Worm (Caenorhabditis elegans): ENCODE data around the gene T10B5.4.

Gene T10B5.4

ce11 chrV:1889996-1890395 lies 18.4 kb upstream of the T10B5.4 start:
- TF ChIP-seq klf-2 (GFP tag; conservative IDR thresholded peaks at IDR 0.05), result no peak
- TF ChIP-seq flt-1 (GFP tag; IDR thresholded peaks at IDR 0.05), result no peak
- no peak for TF ChIP-seq ref-1 (GFP tag; conservative IDR thresholded peaks at IDR 0.05)
- no peak for TF ChIP-seq tab-1 (GFP tag; IDR thresholded peaks at IDR 0.05)
- no peak for TF ChIP-seq T22C8.4 (GFP tag; IDR thresholded peaks at IDR 0.05)
- no peak for TF ChIP-seq ztf-29 (GFP tag; IDR thresholded peaks at IDR 0.05)
- TF ChIP-seq ztf-23 (GFP tag; IDR thresholded peaks at IDR 0.05), result no peak
- TF ChIP-seq med-1 (GFP tag; optimal IDR thresholded peaks at IDR 0.05; ENCODE audit: insufficient read depth), result no peak
- no peak for TF ChIP-seq cog-1 (tag; optimal IDR thresholded peaks at IDR 0.05)

- TF ChIP-seq klf-2 (GFP tag; conservative IDR thresholded peaks at IDR 0.05) (no peak), T22C8.4 (GFP tag; IDR thresholded peaks at IDR 0.05) (no peak), ref-1 (GFP tag; conservative IDR thresholded peaks at IDR 0.05) (no peak), cog-1 (tag; optimal IDR thresholded peaks at IDR 0.05) (no peak), ztf-29 (GFP tag; IDR thresholded peaks at IDR 0.05) (no peak), tab-1 (GFP tag; IDR thresholded peaks at IDR 0.05) (no peak), med-1 (GFP tag; optimal IDR thresholded peaks at IDR 0.05; ENCODE audit: insufficient read depth) (no peak), flt-1 (GFP tag; IDR thresholded peaks at IDR 0.05) (no peak), ztf-23 (GFP tag; IDR thresholded peaks at IDR 0.05) (no peak)
Observed at ce11 chrV:1888299-1888698, 16.7 kb upstream of the T10B5.4 start.

ce11 chrV:1886997-1887396 lies 15.4 kb upstream of the T10B5.4 start:
- TF ChIP-seq cog-1 (tag; optimal IDR thresholded peaks at IDR 0.05), result no peak
- TF ChIP-seq med-1 (GFP tag; optimal IDR thresholded peaks at IDR 0.05; ENCODE audit: insufficient read depth), result no peak
- no peak for TF ChIP-seq flt-1 (GFP tag; IDR thresholded peaks at IDR 0.05)
- no peak for TF ChIP-seq klf-2 (GFP tag; conservative IDR thresholded peaks at IDR 0.05)
- TF ChIP-seq tab-1 (GFP tag; IDR thresholded peaks at IDR 0.05), result no peak
- TF ChIP-seq ztf-29 (GFP tag; IDR thresholded peaks at IDR 0.05), result no peak
- TF ChIP-seq ztf-23 (GFP tag; IDR thresholded peaks at IDR 0.05), result no peak

ce11 chrV:1883131-1883530 lies 11.5 kb upstream of the T10B5.4 start:
- TF ChIP-seq cog-1 (tag; optimal IDR thresholded peaks at IDR 0.05), result no peak
- no peak for TF ChIP-seq T22C8.4 (GFP tag; IDR thresholded peaks at IDR 0.05)
- no peak for TF ChIP-seq flt-1 (GFP tag; IDR thresholded peaks at IDR 0.05)
- no peak for TF ChIP-seq ref-1 (GFP tag; conservative IDR thresholded peaks at IDR 0.05)
- TF ChIP-seq klf-2 (GFP tag; conservative IDR thresholded peaks at IDR 0.05), result no peak
- no peak for TF ChIP-seq ztf-23 (GFP tag; IDR thresholded peaks at IDR 0.05)
- no peak for TF ChIP-seq ztf-29 (GFP tag; IDR thresholded peaks at IDR 0.05)
- no peak for TF ChIP-seq med-1 (GFP tag; optimal IDR thresholded peaks at IDR 0.05; ENCODE audit: insufficient read depth)
- no peak for TF ChIP-seq tab-1 (GFP tag; IDR thresholded peaks at IDR 0.05)

- TF ChIP-seq T22C8.4 (GFP tag; IDR thresholded peaks at IDR 0.05), result no peak
- TF ChIP-seq med-1 (GFP tag; optimal IDR thresholded peaks at IDR 0.05; ENCODE audit: insufficient read depth), result no peak
- no peak for TF ChIP-seq ref-1 (GFP tag; conservative IDR thresholded peaks at IDR 0.05)
- no peak for TF ChIP-seq flt-1 (GFP tag; IDR thresholded peaks at IDR 0.05)
- TF ChIP-seq ztf-29 (GFP tag; IDR thresholded peaks at IDR 0.05), result no peak
- TF ChIP-seq cog-1 (tag; optimal IDR thresholded peaks at IDR 0.05), result no peak
- no peak for TF ChIP-seq tab-1 (GFP tag; IDR thresholded peaks at IDR 0.05)
- TF ChIP-seq klf-2 (GFP tag; conservative IDR thresholded peaks at IDR 0.05), result no peak
- TF ChIP-seq ztf-23 (GFP tag; IDR thresholded peaks at IDR 0.05), result no peak
Observed at ce11 chrV:1878030-1878429, 6.4 kb upstream of the T10B5.4 start.

ce11 chrV:1875497-1875988 lies 3.9 kb upstream of the T10B5.4 start:
- TF ChIP-seq klf-2 (GFP tag; conservative IDR thresholded peaks at IDR 0.05) (0 out of 2 replicates have a peak, but pooled peaks have one; percentile 49), ztf-29 (GFP tag; IDR thresholded peaks at IDR 0.05) (no peak)

- TF ChIP-seq T22C8.4 (GFP tag; IDR thresholded peaks at IDR 0.05) (no peak), flt-1 (GFP tag; IDR thresholded peaks at IDR 0.05) (no peak), klf-2 (GFP tag; conservative IDR thresholded peaks at IDR 0.05) (no peak), med-1 (GFP tag; optimal IDR thresholded peaks at IDR 0.05; ENCODE audit: insufficient read depth) (no peak), ref-1 (GFP tag; conservative IDR thresholded peaks at IDR 0.05) (no peak), ztf-29 (GFP tag; IDR thresholded peaks at IDR 0.05) (no peak), cog-1 (tag; optimal IDR thresholded peaks at IDR 0.05) (no peak)
Observed at ce11 chrV:1874827-1875226, 3.2 kb upstream of the T10B5.4 start.

ce11 chrV:1870515-1870940 lies 1.1 kb downstream of the T10B5.4 start:
- TF ChIP-seq T22C8.4 (GFP tag; IDR thresholded peaks at IDR 0.05), result no peak
- no peak for TF ChIP-seq klf-2 (GFP tag; conservative IDR thresholded peaks at IDR 0.05)
- no peak for TF ChIP-seq ztf-29 (GFP tag; IDR thresholded peaks at IDR 0.05)
- no peak for TF ChIP-seq cog-1 (tag; optimal IDR thresholded peaks at IDR 0.05)
- no peak for TF ChIP-seq tab-1 (GFP tag; IDR thresholded peaks at IDR 0.05)
- no peak for TF ChIP-seq med-1 (GFP tag; optimal IDR thresholded peaks at IDR 0.05; ENCODE audit: insufficient read depth)
- no peak for TF ChIP-seq ztf-23 (GFP tag; IDR thresholded peaks at IDR 0.05)
- no peak for TF ChIP-seq flt-1 (GFP tag; IDR thresholded peaks at IDR 0.05)
- TF ChIP-seq ref-1 (GFP tag; conservative IDR thresholded peaks at IDR 0.05), result no peak

- TF ChIP-seq tab-1 (GFP tag; IDR thresholded peaks at IDR 0.05) (no peak), ref-1 (GFP tag; conservative IDR thresholded peaks at IDR 0.05) (no peak), med-1 (GFP tag; optimal IDR thresholded peaks at IDR 0.05; ENCODE audit: insufficient read depth) (no peak), cog-1 (tag; optimal IDR thresholded peaks at IDR 0.05) (no peak), T22C8.4 (GFP tag; IDR thresholded peaks at IDR 0.05) (no peak), flt-1 (GFP tag; IDR thresholded peaks at IDR 0.05) (no peak), ztf-23 (GFP tag; IDR thresholded peaks at IDR 0.05) (no peak)
Observed at ce11 chrV:1869682-1870081, 1.9 kb downstream of the T10B5.4 start, which contains the start of gene T10B5.3. Gene T10B5.3 (minus strand): TSS chrV:1869782.

ce11 chrV:1868596-1869263 lies 2.9 kb downstream of the T10B5.4 start, which contains the start of gene knl-3:
Gene knl-3 (plus strand): TSS chrV:1869213.
- TF ChIP-seq tab-1 (GFP tag; IDR thresholded peaks at IDR 0.05), result peak; percentile 75; the same call in 1 of the 2 replicates
- no peak for TF ChIP-seq ref-1 (GFP tag; conservative IDR thresholded peaks at IDR 0.05)
- peak; percentile 48 for TF ChIP-seq med-1 (GFP tag; optimal IDR thresholded peaks at IDR 0.05; ENCODE audit: insufficient read depth)
- no peak for TF ChIP-seq klf-2 (GFP tag; conservative IDR thresholded peaks at IDR 0.05)
- TF ChIP-seq ztf-23 (GFP tag; IDR thresholded peaks at IDR 0.05), result peak; percentile 76
- peak; percentile 75; the same call in 1 of the 2 replicates for TF ChIP-seq flt-1 (GFP tag; IDR thresholded peaks at IDR 0.05)
- TF ChIP-seq T22C8.4 (GFP tag; IDR thresholded peaks at IDR 0.05), result peak; percentile 71
- 0 out of 2 replicates have a peak, but pooled peaks have one; percentile 43 for TF ChIP-seq ztf-29 (GFP tag; IDR thresholded peaks at IDR 0.05)
- peak; percentile 63 for TF ChIP-seq cog-1 (tag; optimal IDR thresholded peaks at IDR 0.05)

Measured in whole organism, midembryonic.